Worm (Caenorhabditis elegans) whole organism, L2 larva: ENCODE measurements around the gene srz-69.

ENCODE experiments used
- F13H6.1 ChIP-seq: sonication (generic microtip); optimal IDR thresholded peaks from 2 replicates; lab custom pipeline; 2016; ENCODE audit warnings: missing genetic modification characterization, missing compliant biosample characterization
- ama-1 ChIP-seq: fragments of 150-350 bp; optimal IDR thresholded peaks from 2 replicates; lab custom pipeline; 2018; ENCODE audit warnings: inconsistent platforms
- lin-39 ChIP-seq: fragments of 150-350 bp; optimal IDR thresholded peaks from 2 replicates; lab custom pipeline; 2014; ENCODE audit warnings: missing biosample characterization, missing genetic modification reagents, missing genetic modification characterization
- lsy-2 ChIP-seq, 2 experiments: fragments of 150-350 bp in 1 of 2; sonication (generic microtip) in 1 of 2; optimal IDR thresholded peaks; 2 replicates each; lab custom pipeline; 2014 to 2017; ENCODE audit warnings: missing biosample characterization in 2 of 2, missing genetic modification characterization in 2 of 2
- nhr-11 ChIP-seq: fragments of 150-350 bp; optimal IDR thresholded peaks from 2 replicates; lab custom pipeline; 2014; ENCODE audit warnings: missing biosample characterization, missing genetic modification characterization
- nhr-23 ChIP-seq: fragments of 150-350 bp; optimal IDR thresholded peaks from 2 replicates; lab custom pipeline; 2014; ENCODE audit warnings: missing biosample characterization, missing genetic modification reagents, missing genetic modification characterization
- ztf-11 ChIP-seq: sonication (generic microtip); optimal IDR thresholded peaks from 2 replicates; lab custom pipeline; 2017; ENCODE audit warnings: missing biosample characterization, missing genetic modification characterization

- TF ChIP-seq ama-1 (lab: Kevin White, UChicago) (no peak), lin-39 (tag; lab: Kevin White, UChicago) (no peak), F13H6.1 (no peak), nhr-23 (no peak), ztf-11 (tag; lab: Kevin White, UChicago) (no peak), lsy-2 (tag; optimal IDR thresholded peaks at IDR 0.05; lab: Kevin White, UChicago) (no peak), nhr-11 (tag; lab: Kevin White, UChicago) (no peak)
Measured at ce11 chrIV:3516586-3516985, 39.6 kb upstream of the srz-69 start, which contains the start of gene unc-33.
